Fruit fly (Drosophila melanogaster): ENCODE measurements around the gene CG33658.

The CG33658 gene

DNA sequence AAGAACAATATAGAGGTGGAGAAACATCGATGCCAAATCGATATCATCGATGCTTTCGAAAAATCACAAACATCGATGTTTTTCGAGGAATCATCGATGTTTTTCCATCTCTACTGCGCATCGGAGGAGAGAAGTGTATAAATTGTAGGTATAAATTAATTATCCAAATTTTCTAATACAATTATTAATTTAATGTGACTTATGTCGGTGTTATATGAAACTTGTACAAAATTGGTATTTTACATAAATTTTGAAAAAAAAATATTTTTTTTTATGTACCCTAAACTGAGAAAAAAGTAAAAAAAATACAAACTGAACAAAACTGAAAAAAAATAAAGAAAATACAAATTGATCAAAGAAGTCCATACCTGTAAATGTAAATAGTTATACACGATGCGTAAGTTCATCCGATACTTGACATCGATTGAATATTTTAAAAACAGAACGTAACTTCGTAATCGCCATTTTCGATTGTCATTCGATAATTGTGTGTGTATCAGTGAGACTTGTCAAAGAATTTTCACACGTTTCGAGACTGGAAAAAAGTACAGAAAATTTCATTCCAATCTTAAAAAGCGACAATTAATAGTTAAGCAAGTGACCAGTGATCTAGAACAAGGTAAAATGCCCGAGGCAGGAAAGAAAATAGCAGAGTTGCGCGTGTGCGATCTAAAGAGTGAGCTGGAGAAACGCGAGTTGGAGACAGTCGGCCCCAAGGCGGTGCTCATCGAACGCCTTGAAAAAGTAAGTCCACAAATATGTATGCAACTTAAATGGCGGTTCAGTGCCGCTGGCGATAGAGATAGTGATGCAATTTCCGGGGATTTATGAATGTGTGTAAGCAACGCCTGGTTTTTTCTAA lies 23.7 kb downstream of the CG33658 start, which contains the start of the genes CG5808 and Saf-B (continued):
- no peak for TF ChIP-seq sim (GFP tag; IDR thresholded peaks at IDR 0.05)
- no peak for TF ChIP-seq CG12236 (GFP tag; optimal IDR thresholded peaks at IDR 0.05)
- TF ChIP-seq maf-S (GFP tag; optimal IDR thresholded peaks at IDR 0.05) = no peak
- peak; percentile 69 for TF ChIP-seq CG12391 (tag; optimal IDR thresholded peaks at IDR 0.05)
- no peak for TF ChIP-seq CG3726 (GFP tag; IDR thresholded peaks at IDR 0.05)
- no peak for TF ChIP-seq Meics (GFP tag; optimal IDR thresholded peaks at IDR 0.05)
- no peak for TF ChIP-seq CG17328 (GFP tag; IDR thresholded peaks at IDR 0.05)
- TF ChIP-seq mam (GFP tag; optimal IDR thresholded peaks at IDR 0.05) = no peak
- peak; percentile 26 for TF ChIP-seq Ets97D (GFP tag; optimal IDR thresholded peaks at IDR 0.05)
- TF ChIP-seq CG31388 (GFP tag; optimal IDR thresholded peaks at IDR 0.05) = peak; percentile 29
- no peak for TF ChIP-seq pros (GFP tag; optimal IDR thresholded peaks at IDR 0.05)
- peak; percentile 88 for TF ChIP-seq CG14710 (tag; optimal IDR thresholded peaks at IDR 0.05)
- peak in 1 of 3 experiments; percentile 60 for TF ChIP-seq lola (GFP tag; optimal IDR thresholded peaks at IDR 0.05)
- TF ChIP-seq insv (GFP tag; optimal IDR thresholded peaks at IDR 0.05) = no peak
- TF ChIP-seq so (GFP tag; IDR thresholded peaks at IDR 0.05) = no peak
- peak; percentile 79 for TF ChIP-seq CG2116 (GFP tag; optimal IDR thresholded peaks at IDR 0.05)
- no peak for TF ChIP-seq CG5953 (GFP tag; IDR thresholded peaks at IDR 0.05)
- TF ChIP-seq CG17186 (GFP tag; optimal IDR thresholded peaks at IDR 0.05) = no peak
- TF ChIP-seq CG7745 (tag; optimal IDR thresholded peaks at IDR 0.05) = no peak
- no peak for TF ChIP-seq ems (GFP tag; optimal IDR thresholded peaks at IDR 0.05)
- no peak for TF ChIP-seq Bdp1 (GFP tag; optimal IDR thresholded peaks at IDR 0.05)
- no peak for TF ChIP-seq h (optimal IDR thresholded peaks at IDR 0.05)
- no peak for TF ChIP-seq dmrt99B (tag; optimal IDR thresholded peaks at IDR 0.05)
- peak; percentile 22 for TF ChIP-seq CG2120 (GFP tag; optimal IDR thresholded peaks at IDR 0.05)
- no peak for TF ChIP-seq CG43689 (GFP tag; IDR thresholded peaks at IDR 0.05)
- peak; percentile 32 for TF ChIP-seq zen (tag; optimal IDR thresholded peaks at IDR 0.05)
- TF ChIP-seq HHEX (GFP tag; optimal IDR thresholded peaks at IDR 0.05) = no peak
- no peak for TF ChIP-seq Antp (GFP tag; optimal IDR thresholded peaks at IDR 0.05)
- TF ChIP-seq CG12942 (GFP tag; optimal IDR thresholded peaks at IDR 0.05) = no peak
- no peak for TF ChIP-seq crc (GFP tag; optimal IDR thresholded peaks at IDR 0.05)
- no peak for TF ChIP-seq gcm (GFP tag; optimal IDR thresholded peaks at IDR 0.05)
- no peak for TF ChIP-seq cad (GFP tag; optimal IDR thresholded peaks at IDR 0.05)
- TF ChIP-seq Scr (GFP tag; IDR thresholded peaks at IDR 0.05; ENCODE audit: partially characterized antibody) = peak; percentile 86
- no peak for TF ChIP-seq Usf (GFP tag; optimal IDR thresholded peaks at IDR 0.05)
- TF ChIP-seq HLH4C (GFP tag; IDR thresholded peaks at IDR 0.05; ENCODE audit: partially characterized antibody) = peak; percentile 95
- TF ChIP-seq CG18476 (GFP tag; optimal IDR thresholded peaks at IDR 0.05) = peak; percentile 59
- TF ChIP-seq CG31365 (tag; optimal IDR thresholded peaks at IDR 0.05) = no peak
- peak; percentile 84 for TF ChIP-seq Dll (GFP tag; IDR thresholded peaks at IDR 0.05; ENCODE audit: partially characterized antibody)
- TF ChIP-seq Xrp1 (GFP tag; IDR thresholded peaks at IDR 0.05) = peak; percentile 49; the same call in 1 of the 2 replicates
- peak; percentile 57 for TF ChIP-seq CG30403 (GFP tag; optimal IDR thresholded peaks at IDR 0.05)
- peak; percentile 38 for TF ChIP-seq ftz-f1 (GFP tag; optimal IDR thresholded peaks at IDR 0.05)
- TF ChIP-seq Ssrp (tag; optimal IDR thresholded peaks at IDR 0.05) = peak; percentile 41
- TF ChIP-seq CG15479 (GFP tag; optimal IDR thresholded peaks at IDR 0.05) = no peak
- TF ChIP-seq B-H1 (GFP tag; IDR thresholded peaks at IDR 0.05) = no peak; the same call in 2 of the 3 replicates
- TF ChIP-seq CG9817 (tag; optimal IDR thresholded peaks at IDR 0.05) = no peak
- TF ChIP-seq eve (GFP tag; optimal IDR thresholded peaks at IDR 0.05) = no peak
- TF ChIP-seq dati (GFP tag; IDR thresholded peaks at IDR 0.05) = no peak
- TF ChIP-seq chif (GFP tag; optimal IDR thresholded peaks at IDR 0.05) = no peak
- TF ChIP-seq sd (tag; optimal IDR thresholded peaks at IDR 0.05) = no peak
